Worm (Caenorhabditis elegans) whole organism, midembryonic: Measurements from ENCODE around the gene glb-19.

Source experiments
- cog-1 ChIP-seq: sonication (generic microtip); optimal IDR thresholded peaks from 2 replicates; lab custom pipeline; 2016; ENCODE audit warnings: missing genetic modification characterization, missing compliant biosample characterization
- flt-1 ChIP-seq: fragments of 200-800 bp; sonication (Bioruptor generic); IDR thresholded peaks from 2 replicates; pipeline ENCODE4 v1.3.6; 2022; ENCODE audit warnings: missing genetic modification characterization, missing compliant biosample characterization
- med-1 ChIP-seq: sonication (generic microtip); optimal IDR thresholded peaks from 2 replicates; lab custom pipeline; 2017; ENCODE audit warnings: missing genetic modification characterization, mild to moderate bottlenecking, missing compliant biosample characterization, antibody characterized with exemption, missing genetic modification reagents; ENCODE audit not compliant: insufficient read depth

DNA sequence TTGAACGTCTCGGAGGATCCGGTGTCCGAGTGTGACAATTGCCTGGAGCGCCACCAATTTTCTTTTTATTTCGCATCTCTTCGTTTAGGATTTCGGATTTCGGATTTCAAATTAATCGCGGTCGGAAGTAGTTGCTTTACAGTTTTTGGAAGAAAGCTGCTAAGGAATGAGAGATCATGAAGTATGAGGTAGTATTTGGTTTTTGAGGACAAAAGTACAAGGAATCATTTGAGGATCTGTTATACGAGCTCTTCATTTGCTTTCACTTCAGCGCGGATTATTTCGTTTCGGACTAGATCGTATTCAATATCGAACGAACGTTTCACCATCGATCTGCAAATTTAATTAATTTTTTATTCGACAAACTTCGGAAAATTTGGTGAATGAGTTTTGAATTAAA, 45.7 kb upstream of the glb-19 start, which contains the start of gene R102.11:
- TF ChIP-seq cog-1 (tag; lab: Kevin White, UChicago) (no peak), med-1 (GFP tag; lab: Kevin White, UChicago) (no peak), flt-1 (GFP tag; lab: Robert Waterston, UW) (no peak)
